Fruit fly (Drosophila melanogaster) whole organism, embryonic: ENCODE results near the gene CG33557.

Experiments
- CG10959 ChIP-seq: fragments of 200-800 bp; sonication (Bioruptor generic); IDR thresholded peaks from 2 replicates; pipeline ENCODE4 v1.3.6; 2022; ENCODE audit warnings: missing biosample characterization, missing genetic modification characterization
- CG14710 ChIP-seq: fragments of 200-800 bp; sonication (Bioruptor generic); optimal IDR thresholded peaks from 3 replicates; lab custom pipeline; 2019; ENCODE audit warnings: missing biosample characterization, mild to moderate bottlenecking, missing genetic modification characterization, moderate library complexity
- CG17359 ChIP-seq: fragments of 200-800 bp; sonication (Bioruptor generic); optimal IDR thresholded peaks from 3 replicates; lab custom pipeline; 2018; ENCODE audit warnings: missing biosample characterization, mild to moderate bottlenecking, missing genetic modification characterization, moderate library complexity
- NC2α ChIP-seq: fragments of 200-800 bp; sonication (Bioruptor generic); optimal IDR thresholded peaks from 2 replicates; lab custom pipeline; 2016; ENCODE audit warnings: missing biosample characterization, missing genetic modification characterization
- Sox102F ChIP-seq: fragments of 200-800 bp; sonication (Bioruptor generic); optimal IDR thresholded peaks from 2 replicates; lab custom pipeline; 2018; ENCODE audit warnings: missing biosample characterization, mild to moderate bottlenecking, missing genetic modification characterization, moderate library complexity

dm6 chrX:10020857-10021256 lies 11.8 kb downstream of the CG33557 start:
- TF ChIP-seq CG17359: no peak
- no peak for TF ChIP-seq CG14710 (tag; lab: Kevin White, UChicago)
- no peak for TF ChIP-seq CG10959
- no peak for TF ChIP-seq NC2α (GFP tag; lab: Kevin White, UChicago)
- TF ChIP-seq Sox102F: no peak
